Fruit fly (Drosophila melanogaster): Measurements from ENCODE around the gene Ppm1.

Gene Ppm1

dm6 chr3L:614751-615424, 33.8 kb downstream of the Ppm1 start:
- TF ChIP-seq spab (GFP tag; optimal IDR thresholded peaks at IDR 0.05) (no peak), CG34406 (GFP tag; optimal IDR thresholded peaks at IDR 0.05) (no peak), dac (GFP tag; optimal IDR thresholded peaks at IDR 0.05) (no peak), ss (GFP tag; optimal IDR thresholded peaks at IDR 0.05) (no peak), Sox15 (GFP tag; optimal IDR thresholded peaks at IDR 0.05) (no peak), Smox (GFP tag; optimal IDR thresholded peaks at IDR 0.05) (no peak), fkh (GFP tag; optimal IDR thresholded peaks at IDR 0.05) (peak; percentile 94), fd59A (GFP tag; optimal IDR thresholded peaks at IDR 0.05) (no peak), CG8119 (GFP tag; IDR thresholded peaks at IDR 0.05) (0 out of 3 replicates have a peak, but pooled peaks have one; percentile 17), Blimp-1 (GFP tag; optimal IDR thresholded peaks at IDR 0.05) (no peak), cyc (GFP tag; optimal IDR thresholded peaks at IDR 0.05) (no peak), CG3919 (GFP tag; optimal IDR thresholded peaks at IDR 0.05) (no peak)

- TF ChIP-seq CG9139 (GFP tag; optimal IDR thresholded peaks at IDR 0.05) = peak; percentile 21
- peak; percentile 6 for TF ChIP-seq CG11902 (GFP tag; optimal IDR thresholded peaks at IDR 0.05)
- TF ChIP-seq CG1621 (tag; optimal IDR thresholded peaks at IDR 0.05) = peak; percentile 39
- TF ChIP-seq CG34406 (GFP tag; optimal IDR thresholded peaks at IDR 0.05) = peak; percentile 54
- peak; percentile 54 for TF ChIP-seq CG8632 (GFP tag; optimal IDR thresholded peaks at IDR 0.05)
- peak; percentile 79 for TF ChIP-seq CG10631 (GFP tag; optimal IDR thresholded peaks at IDR 0.05)
- TF ChIP-seq pdm3 (GFP tag; optimal IDR thresholded peaks at IDR 0.05) = peak; percentile 69
- TF ChIP-seq CG31627 (GFP tag; optimal IDR thresholded peaks at IDR 0.05) = peak; percentile 22
- no peak for TF ChIP-seq CG7368 (GFP tag; optimal IDR thresholded peaks at IDR 0.05)
- no peak for TF ChIP-seq Sox15 (GFP tag; optimal IDR thresholded peaks at IDR 0.05)
- peak; percentile 54 for TF ChIP-seq Met (GFP tag; optimal IDR thresholded peaks at IDR 0.05)
- peak; percentile 85 for TF ChIP-seq CG32006 (GFP tag; optimal IDR thresholded peaks at IDR 0.05)
- peak; percentile 23 for TF ChIP-seq lz (GFP tag; optimal IDR thresholded peaks at IDR 0.05)
- peak; percentile 87 for TF ChIP-seq CG8119 (GFP tag; IDR thresholded peaks at IDR 0.05)
- TF ChIP-seq dsx (GFP tag; optimal IDR thresholded peaks at IDR 0.05; ENCODE audit: poor library complexity, severe bottlenecking) = peak; percentile 38
- TF ChIP-seq CG3919 (GFP tag; optimal IDR thresholded peaks at IDR 0.05) = peak; percentile 70
- TF ChIP-seq Eip93F (GFP tag; optimal IDR thresholded peaks at IDR 0.05) = no peak
- peak; percentile 28 for TF ChIP-seq Hr39 (GFP tag; optimal IDR thresholded peaks at IDR 0.05)
- TF ChIP-seq salr (GFP tag; optimal IDR thresholded peaks at IDR 0.05) = peak in 1 of 2 experiments; percentile 80
- TF ChIP-seq Gug (GFP tag; IDR thresholded peaks at IDR 0.05) = peak; percentile 70
- TF ChIP-seq cyc (GFP tag; optimal IDR thresholded peaks at IDR 0.05) = peak; percentile 39
- TF ChIP-seq CG11762 (GFP tag; optimal IDR thresholded peaks at IDR 0.05; ENCODE audit: insufficient read depth) = peak; percentile 64
- TF ChIP-seq Smox (GFP tag; optimal IDR thresholded peaks at IDR 0.05) = peak; percentile 29
- peak; percentile 61 for TF ChIP-seq dac (GFP tag; optimal IDR thresholded peaks at IDR 0.05)
- TF ChIP-seq Sox14 (GFP tag; optimal IDR thresholded peaks at IDR 0.05) = peak; percentile 71
- no peak for TF ChIP-seq CG6854 (GFP tag; optimal IDR thresholded peaks at IDR 0.05)
- no peak for TF ChIP-seq Hr38 (GFP tag; optimal IDR thresholded peaks at IDR 0.05)
- no peak for TF ChIP-seq fd85E (GFP tag; optimal IDR thresholded peaks at IDR 0.05)
- TF ChIP-seq Ets96B (tag; optimal IDR thresholded peaks at IDR 0.05) = peak; percentile 67
- TF ChIP-seq CG8319 (GFP tag; optimal IDR thresholded peaks at IDR 0.05) = no peak
- TF ChIP-seq CG6792 (GFP tag; optimal IDR thresholded peaks at IDR 0.05) = peak; percentile 52
- peak; percentile 73 for TF ChIP-seq CG4318 (GFP tag; optimal IDR thresholded peaks at IDR 0.05)
- TF ChIP-seq CG16779 (tag; optimal IDR thresholded peaks at IDR 0.05) = peak; percentile 41
- peak; percentile 67 for TF ChIP-seq net (GFP tag; optimal IDR thresholded peaks at IDR 0.05)
- peak; percentile 57 for TF ChIP-seq esn (GFP tag; optimal IDR thresholded peaks at IDR 0.05)
- peak; percentile 31 for TF ChIP-seq topi (GFP tag; optimal IDR thresholded peaks at IDR 0.05)
- TF ChIP-seq spab (GFP tag; optimal IDR thresholded peaks at IDR 0.05) = peak; percentile 49
- peak; percentile 50 for TF ChIP-seq CG3032 (tag; optimal IDR thresholded peaks at IDR 0.05)
- peak; percentile 73 for TF ChIP-seq Lpt (GFP tag; optimal IDR thresholded peaks at IDR 0.05)
- TF ChIP-seq CG6276 (GFP tag; optimal IDR thresholded peaks at IDR 0.05) = peak; percentile 58
- TF ChIP-seq acj6 (GFP tag; optimal IDR thresholded peaks at IDR 0.05) = peak; percentile 76
- peak; percentile 26 for TF ChIP-seq Sox102F (GFP tag; optimal IDR thresholded peaks at IDR 0.05)
Observed at dm6 chr3L:615425-616046, 34.4 kb downstream of the Ppm1 start.
